Worm (Caenorhabditis elegans) whole organism, late embryonic: ENCODE measurements around the gene W01B6.4.

Experiments used
- ceh-30 ChIP-seq: fragments of 150-350 bp; optimal IDR thresholded peaks from 2 replicates; lab custom pipeline; 2014; ENCODE audit warnings: missing biosample characterization, missing genetic modification characterization
- nfya-1 ChIP-seq: sonication (generic microtip); optimal IDR thresholded peaks from 2 replicates; lab custom pipeline; 2017; ENCODE audit warnings: missing genetic modification characterization, mild to moderate bottlenecking, missing compliant biosample characterization, antibody characterized with exemption, moderate library complexity
- tbx-2 ChIP-seq: sonication (generic microtip); optimal IDR thresholded peaks from 2 replicates; lab custom pipeline; 2016; ENCODE audit warnings: missing genetic modification characterization, missing compliant biosample characterization

ce11 chrIV:10067541-10067940 is 7.7 kb upstream of the W01B6.4 start, which contains the start of gene cwn-2:
- TF ChIP-seq ceh-30 (tag; lab: Kevin White, UChicago) (no peak), tbx-2 (tag; lab: Kevin White, UChicago) (no peak), nfya-1 (no peak)
